Worm (Caenorhabditis elegans): ENCODE results near the gene C49C3.10.
A peak's percentile ranks its signal among the peaks of the same experiment; 100 is the strongest.

Gene C49C3.10

ce11 chrIV:17335031-17335430 is 3.7 kb downstream of the C49C3.10 start, which contains the start of gene C49C3.8:
C49C3.8 (plus strand) TSS chrIV:17335203.
- TF ChIP-seq aha-1 (tag; optimal IDR thresholded peaks at IDR 0.05) (no peak), lin-14 (GFP tag; optimal IDR thresholded peaks at IDR 0.05) (peak; percentile 60), blmp-1 (tag; optimal IDR thresholded peaks at IDR 0.05) (peak; percentile 38), lsy-2 (tag; optimal IDR thresholded peaks at IDR 0.05) (peak in 1 of 2 experiments; percentile 26), efl-1 (optimal IDR thresholded peaks at IDR 0.05) (no peak), efl-1 (GFP tag; optimal IDR thresholded peaks at IDR 0.05 in 1 of 2) (peak in 1 of 2 experiments; percentile 12), pqm-1 (tag; optimal IDR thresholded peaks at IDR 0.05) (no peak), mep-1 (tag; optimal IDR thresholded peaks at IDR 0.05) (peak; percentile 29), dpl-1 (GFP tag; optimal IDR thresholded peaks at IDR 0.05) (peak in 1 of 3 experiments; percentile 19), ceh-63 (GFP tag; optimal IDR thresholded peaks at IDR 0.05) (no peak), unc-130 (tag; optimal IDR thresholded peaks at IDR 0.05) (no peak)

- TF ChIP-seq rnt-1 (tag; optimal IDR thresholded peaks at IDR 0.05): peak; percentile 14
- TF ChIP-seq nhr-28 (tag; optimal IDR thresholded peaks at IDR 0.05): no peak
- no peak for TF ChIP-seq jun-1 (tag; optimal IDR thresholded peaks at IDR 0.05)
- no peak for TF ChIP-seq egl-13 (tag; optimal IDR thresholded peaks at IDR 0.05)
- no peak for TF ChIP-seq lir-3 (tag; optimal IDR thresholded peaks at IDR 0.05; ENCODE audit: poor library complexity)
- no peak for TF ChIP-seq isw-1 (GFP tag; IDR thresholded peaks at IDR 0.05)
- peak; percentile 63 for TF ChIP-seq lin-14 (GFP tag; optimal IDR thresholded peaks at IDR 0.05)
- TF ChIP-seq nhr-237 (tag; optimal IDR thresholded peaks at IDR 0.05): no peak
- TF ChIP-seq nhr-71 (tag; optimal IDR thresholded peaks at IDR 0.05): peak; percentile 16
- no peak for TF ChIP-seq nhr-20 (tag; optimal IDR thresholded peaks at IDR 0.05)
- TF ChIP-seq aly-2 (tag; optimal IDR thresholded peaks at IDR 0.05): no peak
- peak in 1 of 2 experiments; percentile 47 for TF ChIP-seq lsy-2 (tag; optimal IDR thresholded peaks at IDR 0.05)
- TF ChIP-seq dsc-1 (tag; optimal IDR thresholded peaks at IDR 0.05): no peak
- no peak for TF ChIP-seq blmp-1 (tag; optimal IDR thresholded peaks at IDR 0.05)
- no peak for TF ChIP-seq nhr-12 (tag; optimal IDR thresholded peaks at IDR 0.05)
- no peak for TF ChIP-seq ceh-88 (GFP tag; IDR thresholded peaks at IDR 0.05)
- TF ChIP-seq fkh-4 (tag; optimal IDR thresholded peaks at IDR 0.05; ENCODE audit: borderline replicate concordance): no peak
- no peak for TF ChIP-seq ama-1 (optimal IDR thresholded peaks at IDR 0.05)
- no peak for TF ChIP-seq nhr-84 (tag; optimal IDR thresholded peaks at IDR 0.05)
- TF ChIP-seq ztf-4 (tag; optimal IDR thresholded peaks at IDR 0.05): no peak
- peak; percentile 30 for TF ChIP-seq snu-23 (GFP tag; optimal IDR thresholded peaks at IDR 0.05)
- peak in 1 of 3 experiments; percentile 21 for TF ChIP-seq dpl-1 (GFP tag; optimal IDR thresholded peaks at IDR 0.05)
- TF ChIP-seq nhr-76 (tag; optimal IDR thresholded peaks at IDR 0.05): no peak
- TF ChIP-seq mep-1 (tag; optimal IDR thresholded peaks at IDR 0.05): peak; percentile 48
- peak; percentile 15 to 42 for TF ChIP-seq efl-1 (optimal IDR thresholded peaks at IDR 0.05)
- TF ChIP-seq efl-1 (GFP tag; optimal IDR thresholded peaks at IDR 0.05 in 1 of 2): peak; percentile 12 to 86
- no peak for TF ChIP-seq nhr-77 (tag; optimal IDR thresholded peaks at IDR 0.05)
- no peak for TF ChIP-seq zag-1 (tag; optimal IDR thresholded peaks at IDR 0.05)
- TF ChIP-seq tbx-2 (tag; optimal IDR thresholded peaks at IDR 0.05): no peak
- no peak for TF ChIP-seq ets-5 (GFP tag; IDR thresholded peaks at IDR 0.05)
- no peak for TF ChIP-seq C34B4.2 (tag; optimal IDR thresholded peaks at IDR 0.05)
- TF ChIP-seq swsn-7 (tag; optimal IDR thresholded peaks at IDR 0.05): no peak
- peak in 1 of 2 experiments; percentile 22 for TF ChIP-seq mdl-1 (tag; optimal IDR thresholded peaks at IDR 0.05)
- no peak for TF ChIP-seq lin-39 (tag; optimal IDR thresholded peaks at IDR 0.05)
- peak in 1 of 2 experiments; percentile 51 for TF ChIP-seq lin-35 (GFP tag; optimal IDR thresholded peaks at IDR 0.05)
Measured at ce11 chrIV:17333542-17334281, 5.1 kb downstream of the C49C3.10 start, which contains the start of gene C49C3.15. C49C3.15 (plus strand) TSS chrIV:17334231.

ce11 chrIV:17332261-17332660 is 6.5 kb downstream of the C49C3.10 start, which contains the start of gene C49C3.7:
C49C3.7 (plus strand) TSS chrIV:17332561.
- TF ChIP-seq isw-1 (GFP tag; IDR thresholded peaks at IDR 0.05) (no peak), ets-5 (GFP tag; IDR thresholded peaks at IDR 0.05) (no peak), aly-2 (tag; optimal IDR thresholded peaks at IDR 0.05) (no peak)
